Fruit fly (Drosophila melanogaster): ENCODE measurements around the gene Ugt36E1.

Ugt36E1 gene

dm6 chr2L:18822805-18823204, 3.8 kb upstream of the Ugt36E1 start (continued):
- TF ChIP-seq CG12299 (tag; optimal IDR thresholded peaks at IDR 0.05), result no peak
- TF ChIP-seq CG11398 (GFP tag; optimal IDR thresholded peaks at IDR 0.05), result peak; percentile 18
- TF ChIP-seq NfI (GFP tag; optimal IDR thresholded peaks at IDR 0.05), result no peak
- TF ChIP-seq nom (GFP tag; optimal IDR thresholded peaks at IDR 0.05), result no peak
- no peak for TF ChIP-seq danr (GFP tag; IDR thresholded peaks at IDR 0.05)
- TF ChIP-seq CG4328 (GFP tag; optimal IDR thresholded peaks at IDR 0.05), result peak; percentile 59
- TF ChIP-seq org-1 (GFP tag; optimal IDR thresholded peaks at IDR 0.05), result no peak
- peak; percentile 25 for TF ChIP-seq pnt (GFP tag; optimal IDR thresholded peaks at IDR 0.05)
- peak; percentile 68 for TF ChIP-seq onecut (GFP tag; IDR thresholded peaks at IDR 0.05)
- TF ChIP-seq cas (GFP tag; IDR thresholded peaks at IDR 0.05), result no peak
- peak; percentile 65 for TF ChIP-seq CG2202 (tag; optimal IDR thresholded peaks at IDR 0.05)
- no peak for TF ChIP-seq ato (GFP tag; IDR thresholded peaks at IDR 0.05; ENCODE audit: partially characterized antibody)
- no peak for TF ChIP-seq maf-S (GFP tag; optimal IDR thresholded peaks at IDR 0.05)
- no peak for TF ChIP-seq Neu2 (GFP tag; optimal IDR thresholded peaks at IDR 0.05; ENCODE audit: borderline replicate concordance)
- no peak for TF ChIP-seq pho (GFP tag; optimal IDR thresholded peaks at IDR 0.05)
- peak; percentile 23 for TF ChIP-seq Meics (GFP tag; optimal IDR thresholded peaks at IDR 0.05)
- no peak for TF ChIP-seq ems (GFP tag; optimal IDR thresholded peaks at IDR 0.05)
- TF ChIP-seq dm (GFP tag; optimal IDR thresholded peaks at IDR 0.05), result no peak
- no peak for TF ChIP-seq pb (GFP tag; optimal IDR thresholded peaks at IDR 0.05)
- TF ChIP-seq CG15514 (GFP tag; optimal IDR thresholded peaks at IDR 0.05), result no peak
- peak; percentile 4 for TF ChIP-seq Six4 (GFP tag; optimal IDR thresholded peaks at IDR 0.05)
- TF ChIP-seq CG13624 (GFP tag; optimal IDR thresholded peaks at IDR 0.05), result no peak
- no peak for TF ChIP-seq gro (GFP tag; optimal IDR thresholded peaks at IDR 0.05)
- TF ChIP-seq z (GFP tag; IDR thresholded peaks at IDR 0.05), result 0 out of 3 replicates have a peak, but pooled peaks have one; percentile 45
- TF ChIP-seq vfl (GFP tag; optimal IDR thresholded peaks at IDR 0.05), result no peak
- TF ChIP-seq CG4404 (GFP tag; IDR thresholded peaks at IDR 0.05), result no peak
- peak; percentile 6 for TF ChIP-seq CG16863 (GFP tag; optimal IDR thresholded peaks at IDR 0.05)
- TF ChIP-seq kni (GFP tag; optimal IDR thresholded peaks at IDR 0.05), result peak; percentile 87
- no peak for TF ChIP-seq CG10267 (tag; optimal IDR thresholded peaks at IDR 0.05)
- TF ChIP-seq Ets65A (GFP tag), result no peak
- TF ChIP-seq Kr (GFP tag; optimal IDR thresholded peaks at IDR 0.05), result no peak
- TF ChIP-seq mld (GFP tag; IDR thresholded peaks at IDR 0.05; ENCODE audit: partially characterized antibody), result no peak
- TF ChIP-seq knrl (GFP tag; IDR thresholded peaks at IDR 0.05; ENCODE audit: partially characterized antibody), result no peak
- TF ChIP-seq CG12769 (tag; optimal IDR thresholded peaks at IDR 0.05), result no peak
- no peak for TF ChIP-seq tna (GFP tag; IDR thresholded peaks at IDR 0.05; ENCODE audit: partially characterized antibody)
- no peak for TF ChIP-seq Blimp-1 (GFP tag; optimal IDR thresholded peaks at IDR 0.05)
- TF ChIP-seq ssp (GFP tag; IDR thresholded peaks at IDR 0.05), result no peak
- no peak for TF ChIP-seq CG18476 (GFP tag; optimal IDR thresholded peaks at IDR 0.05)
- peak; percentile 68 for TF ChIP-seq CG17359 (tag; optimal IDR thresholded peaks at IDR 0.05)
- no peak for TF ChIP-seq ftz-f1 (GFP tag; optimal IDR thresholded peaks at IDR 0.05)
- TF ChIP-seq B-H2 (GFP tag; optimal IDR thresholded peaks at IDR 0.05), result no peak
- no peak for TF ChIP-seq gsb (GFP tag; IDR thresholded peaks at IDR 0.05)
- peak; percentile 78 for TF ChIP-seq CG15601 (tag; optimal IDR thresholded peaks at IDR 0.05)
- no peak for TF ChIP-seq Dll (GFP tag; IDR thresholded peaks at IDR 0.05; ENCODE audit: partially characterized antibody)
- TF ChIP-seq nerfin-1 (tag; optimal IDR thresholded peaks at IDR 0.05), result peak; percentile 57
- peak; percentile 50 for TF ChIP-seq Fer1 (GFP tag; optimal IDR thresholded peaks at IDR 0.05)
- no peak for TF ChIP-seq Ada2b (GFP tag; IDR thresholded peaks at IDR 0.05)
- TF ChIP-seq Hsf (GFP tag; optimal IDR thresholded peaks at IDR 0.05), result no peak
- no peak for TF ChIP-seq Lim3 (GFP tag; IDR thresholded peaks at IDR 0.05)
- TF ChIP-seq CG6175 (GFP tag; IDR thresholded peaks at IDR 0.05), result no peak
- TF ChIP-seq fru (optimal IDR thresholded peaks at IDR 0.05), result no peak
- no peak for TF ChIP-seq ro (GFP tag; IDR thresholded peaks at IDR 0.05)
